Fruit fly (Drosophila melanogaster) whole organism, wandering third instar larva: Measurements from ENCODE around the gene CG17026.

Experiments used
- CG32264 ChIP-seq: fragments of 200-800 bp; sonication (Bioruptor generic); optimal IDR thresholded peaks from 2 replicates; lab custom pipeline; 2016; ENCODE audit warnings: missing biosample characterization, missing genetic modification characterization
- OdsH ChIP-seq: fragments of 200-800 bp; sonication (Bioruptor generic); optimal IDR thresholded peaks from 2 replicates; lab custom pipeline; 2016; ENCODE audit warnings: missing biosample characterization, mild to moderate bottlenecking, missing genetic modification characterization
- jim ChIP-seq: fragments of 175-275, 200-325 bp; sonication (Bioruptor generic); optimal IDR thresholded peaks from 2 replicates; lab custom pipeline; 2016; ENCODE audit warnings: missing biosample characterization, mild to moderate bottlenecking, missing genetic modification characterization
- pan ChIP-seq: fragments of >200 bp; optimal IDR thresholded peaks from 2 replicates; lab custom pipeline; 2017

DNA sequence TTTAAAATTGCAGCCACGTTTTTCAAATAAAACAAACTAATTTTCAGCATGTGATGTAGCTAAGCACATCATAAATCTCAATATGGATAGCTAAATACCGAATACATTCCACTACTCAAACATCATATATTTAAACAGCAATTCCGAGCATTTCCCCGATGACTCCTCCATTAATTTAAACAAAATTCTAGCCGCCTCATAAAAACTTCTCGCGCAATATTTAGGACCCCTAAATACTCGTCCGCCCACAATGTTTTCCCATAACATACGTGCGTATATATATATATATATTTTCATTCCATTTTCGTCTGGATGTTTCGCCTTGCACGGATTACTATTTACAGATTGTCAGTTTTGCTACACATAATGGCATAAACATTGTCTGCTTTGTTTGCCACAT lies 20.9 kb downstream of the CG17026 start:
- no peak for TF ChIP-seq CG32264
- TF ChIP-seq OdsH (GFP tag; lab: Kevin White, UChicago): no peak
- TF ChIP-seq jim (GFP tag; lab: Kevin White, UChicago): no peak
- no peak for TF ChIP-seq pan (lab: Kevin White, UChicago)
